Worm (Caenorhabditis elegans) whole organism, late embryonic: ENCODE data around the gene T08A9.13.

Experiments used
- T23F11.4 ChIP-seq: fragments of 200-800 bp; sonication (Bioruptor generic); optimal IDR thresholded peaks from 2 replicates; lab custom pipeline; 2018; ENCODE audit warnings: mild to moderate bottlenecking, missing genetic modification characterization, missing compliant biosample characterization
- ceh-14 ChIP-seq: sonication (generic microtip); optimal IDR thresholded peaks from 2 replicates; lab custom pipeline; 2016; ENCODE audit warnings: missing genotype, missing genetic modification characterization, missing compliant biosample characterization
- ceh-6 ChIP-seq: fragments of 200-800 bp; sonication (Bioruptor generic); optimal IDR thresholded peaks from 2 replicates; lab custom pipeline; 2018; ENCODE audit warnings: mild to moderate bottlenecking, missing genetic modification characterization, missing compliant biosample characterization
- elt-2 ChIP-seq: sonication (generic microtip); optimal IDR thresholded peaks from 2 replicates; lab custom pipeline; 2016; ENCODE audit warnings: missing genetic modification reagents, missing genetic modification characterization, missing compliant biosample characterization
- gmeb-2 ChIP-seq: sonication (generic microtip); optimal IDR thresholded peaks from 2 replicates; lab custom pipeline; 2016; ENCODE audit warnings: missing genetic modification characterization, inconsistent platforms, missing compliant biosample characterization
- pax-1 ChIP-seq: fragments of 150-350 bp; optimal IDR thresholded peaks from 2 replicates; lab custom pipeline; 2014; ENCODE audit warnings: missing biosample characterization, missing genetic modification characterization
- pha-4 ChIP-seq: fragments of 150-350 bp; optimal IDR thresholded peaks from 2 replicates; lab custom pipeline; 2018; ENCODE audit warnings: missing biosample characterization, missing genetic modification reagents, missing genetic modification characterization
- tbx-2 ChIP-seq: sonication (generic microtip); optimal IDR thresholded peaks from 2 replicates; lab custom pipeline; 2016; ENCODE audit warnings: missing genetic modification characterization, missing compliant biosample characterization

ce11 chrX:7278095-7278494 lies 44.1 kb downstream of the T08A9.13 start:
- TF ChIP-seq elt-2 (tag; lab: Kevin White, UChicago) (no peak), tbx-2 (no peak), ceh-6 (GFP tag; lab: Kevin White, UChicago) (no peak), ceh-14 (tag; lab: Kevin White, UChicago) (no peak), gmeb-2 (tag; lab: Kevin White, UChicago) (no peak), T23F11.4 (GFP tag; lab: Kevin White, UChicago) (no peak), pax-1 (tag; lab: Kevin White, UChicago) (no peak), pha-4 (no peak)
